Fruit fly (Drosophila melanogaster): ENCODE data around the gene CG14326.

Gene CG14326

dm6 chr3R:17656923-17657322 lies 38.0 kb downstream of the CG14326 start:
- TF ChIP-seq salr (GFP tag; optimal IDR thresholded peaks at IDR 0.05) (no peak), achi (GFP tag; optimal IDR thresholded peaks at IDR 0.05) (no peak), OdsH (GFP tag; optimal IDR thresholded peaks at IDR 0.05) (no peak), CG34406 (GFP tag; optimal IDR thresholded peaks at IDR 0.05) (no peak), Blimp-1 (GFP tag; optimal IDR thresholded peaks at IDR 0.05) (no peak), CG1621 (tag; optimal IDR thresholded peaks at IDR 0.05) (no peak), lz (GFP tag; optimal IDR thresholded peaks at IDR 0.05) (no peak), Hr38 (GFP tag; optimal IDR thresholded peaks at IDR 0.05) (no peak), spab (GFP tag; optimal IDR thresholded peaks at IDR 0.05) (no peak), CG4318 (GFP tag; optimal IDR thresholded peaks at IDR 0.05) (no peak), CG8632 (GFP tag; optimal IDR thresholded peaks at IDR 0.05) (no peak), Ets96B (tag; optimal IDR thresholded peaks at IDR 0.05) (no peak), CG7368 (GFP tag; optimal IDR thresholded peaks at IDR 0.05) (no peak), CG3919 (GFP tag; optimal IDR thresholded peaks at IDR 0.05) (no peak), eg (GFP tag; IDR thresholded peaks at IDR 0.05) (no peak), CG6276 (GFP tag; optimal IDR thresholded peaks at IDR 0.05) (no peak), CG31627 (GFP tag; optimal IDR thresholded peaks at IDR 0.05) (no peak), Smox (GFP tag; optimal IDR thresholded peaks at IDR 0.05) (no peak)

DNA sequence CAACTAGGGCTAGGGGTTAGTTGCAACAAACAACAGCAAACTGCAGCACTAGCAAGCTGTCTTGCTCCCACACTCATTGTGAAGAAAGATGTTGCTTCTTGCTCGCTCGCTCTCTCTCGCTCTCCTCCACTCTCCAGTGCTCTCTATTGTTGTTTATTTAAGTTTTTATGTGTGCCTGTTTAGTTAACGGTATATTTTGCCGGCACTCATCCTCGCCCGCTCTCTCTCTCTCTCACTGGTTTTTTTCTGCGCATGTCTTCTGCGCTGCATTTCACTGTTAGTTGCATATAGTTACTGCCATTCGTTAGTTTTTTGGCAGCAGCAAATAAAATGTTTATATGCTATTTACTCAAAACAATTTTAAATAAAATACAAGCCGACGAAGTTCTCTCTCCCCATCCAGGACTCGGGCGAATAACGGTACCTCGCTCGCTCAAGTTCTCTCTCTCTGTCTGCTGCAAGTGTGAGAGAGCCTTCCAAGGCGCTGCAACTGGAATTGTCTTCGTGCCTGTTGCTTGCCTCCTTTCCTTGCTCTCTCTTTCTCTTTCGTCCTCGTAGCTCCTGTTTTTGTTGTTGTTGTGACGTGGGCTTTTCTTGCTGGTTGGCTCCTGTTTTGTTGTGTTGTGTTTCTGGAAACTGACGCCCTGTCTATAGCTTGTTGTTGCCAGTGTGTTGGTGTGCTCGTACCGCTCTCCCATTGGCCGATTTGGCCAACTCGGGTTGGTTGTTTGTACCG lies 47.3 kb downstream of the CG14326 start:
- no peak for TF ChIP-seq fd59A (GFP tag; optimal IDR thresholded peaks at IDR 0.05)
- no peak for TF ChIP-seq CG8632 (GFP tag; optimal IDR thresholded peaks at IDR 0.05)
- TF ChIP-seq Gug (GFP tag; IDR thresholded peaks at IDR 0.05), result no peak
- no peak for TF ChIP-seq CG7368 (GFP tag; optimal IDR thresholded peaks at IDR 0.05)
- TF ChIP-seq Eip75B (GFP tag; optimal IDR thresholded peaks at IDR 0.05), result no peak
- no peak for TF ChIP-seq CG3032 (tag; optimal IDR thresholded peaks at IDR 0.05)
- TF ChIP-seq Sox15 (GFP tag; optimal IDR thresholded peaks at IDR 0.05), result no peak
- no peak for TF ChIP-seq Eip93F (GFP tag; optimal IDR thresholded peaks at IDR 0.05)
- TF ChIP-seq Hr39 (GFP tag; optimal IDR thresholded peaks at IDR 0.05), result no peak

- TF ChIP-seq vri (GFP tag; optimal IDR thresholded peaks at IDR 0.05), result no peak
- no peak for TF ChIP-seq pdm3 (GFP tag; optimal IDR thresholded peaks at IDR 0.05)
- no peak for TF ChIP-seq CG11902 (GFP tag; optimal IDR thresholded peaks at IDR 0.05)
- no peak for TF ChIP-seq Sox102F (GFP tag; optimal IDR thresholded peaks at IDR 0.05)
- no peak for TF ChIP-seq Hr39 (GFP tag; optimal IDR thresholded peaks at IDR 0.05)
- TF ChIP-seq CG10631 (GFP tag; optimal IDR thresholded peaks at IDR 0.05), result no peak
- TF ChIP-seq fd85E (GFP tag; optimal IDR thresholded peaks at IDR 0.05), result no peak
- no peak for TF ChIP-seq topi (GFP tag; optimal IDR thresholded peaks at IDR 0.05)
- TF ChIP-seq CG4318 (GFP tag; optimal IDR thresholded peaks at IDR 0.05), result no peak
- TF ChIP-seq CG6276 (GFP tag; optimal IDR thresholded peaks at IDR 0.05), result no peak
- no peak for TF ChIP-seq Hr4 (GFP tag; optimal IDR thresholded peaks at IDR 0.05)
- TF ChIP-seq CG7368 (GFP tag; optimal IDR thresholded peaks at IDR 0.05), result no peak
- TF ChIP-seq CG9139 (GFP tag; optimal IDR thresholded peaks at IDR 0.05), result no peak
These were observed 47.9 kb downstream of the CG14326 start for dm6 chr3R:17666797-17667156.

DNA sequence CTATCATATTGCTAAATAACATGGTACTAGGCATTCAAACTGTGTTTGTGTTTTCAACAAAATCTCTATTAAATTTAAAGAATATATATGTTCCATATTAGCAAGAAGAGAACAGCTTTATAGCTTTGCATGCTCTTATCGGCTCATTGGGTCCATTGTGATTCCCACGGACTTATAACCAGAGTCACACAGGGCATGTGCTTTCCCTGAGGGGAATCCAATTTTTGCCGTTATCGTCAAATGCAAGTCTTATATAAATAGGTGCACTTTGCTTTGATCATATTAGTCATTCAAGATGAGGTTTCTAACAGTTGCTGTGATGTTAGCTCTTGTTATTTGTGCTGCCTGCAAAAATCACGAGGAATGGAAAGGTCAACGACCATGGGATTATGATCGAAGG lies 48.4 kb downstream of the CG14326 start, which contains the start of gene CG45045:
Gene CG45045, plus strand, starts transcription at position 294 of the 400 bp plus-strand sequence.
- TF ChIP-seq topi (GFP tag; optimal IDR thresholded peaks at IDR 0.05) (no peak), Hr39 (GFP tag; optimal IDR thresholded peaks at IDR 0.05) (no peak), CG32006 (GFP tag; optimal IDR thresholded peaks at IDR 0.05) (no peak), svp (GFP tag) (peak; percentile 92)
